Worm (Caenorhabditis elegans): ENCODE measurements around the gene B0273.115.
"Not testable (repeated sequence)": the region's sequence is repeated elsewhere in the genome, so short reads cannot be mapped to it uniquely, and the experiment has no call there.

- not testable (repeated sequence) for TF ChIP-seq ama-1 (optimal IDR thresholded peaks at IDR 0.05); fos-1 (tag; optimal IDR thresholded peaks at IDR 0.05); elt-3 (tag; optimal IDR thresholded peaks at IDR 0.05); alr-1 (tag; optimal IDR thresholded peaks at IDR 0.05); unc-39 (tag; optimal IDR thresholded peaks at IDR 0.05); unc-62 (GFP tag; optimal IDR thresholded peaks at IDR 0.05); nhr-77 (tag; optimal IDR thresholded peaks at IDR 0.05); lsy-2 (tag; optimal IDR thresholded peaks at IDR 0.05); ceh-82 (tag; optimal IDR thresholded peaks at IDR 0.05)
Observed at ce11 chrIV:5455999-5456398, 35.0 kb downstream of the B0273.115 start, which contains the start of gene Y4C6A.3.
